Fruit fly (Drosophila melanogaster): Measurements from ENCODE around the gene SmB.

The SmB gene

DNA sequence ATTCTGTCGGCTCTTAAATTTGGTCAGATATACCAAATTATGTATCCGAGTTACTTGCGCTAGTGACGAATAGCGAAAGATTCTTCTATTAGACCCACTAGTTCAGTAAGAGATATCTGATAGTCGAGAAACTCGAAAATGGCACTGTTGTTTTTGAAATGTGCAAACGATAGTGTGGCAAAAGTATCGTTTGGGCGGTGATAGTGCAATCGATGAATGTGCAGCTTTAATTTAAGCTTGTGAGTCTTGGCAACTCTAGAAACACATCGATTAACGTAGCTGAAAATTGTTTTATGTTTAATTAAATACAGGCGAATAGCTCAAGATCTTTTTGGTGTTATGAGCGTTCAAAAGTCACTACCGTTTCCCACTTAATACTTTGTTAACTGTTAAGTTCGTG, 10.9 kb upstream of the SmB start, which contains the start of gene STUB1 (continued):
- TF ChIP-seq lab (GFP tag; optimal IDR thresholded peaks at IDR 0.05) (no peak), CG18764 (GFP tag; optimal IDR thresholded peaks at IDR 0.05) (no peak), kni (GFP tag; optimal IDR thresholded peaks at IDR 0.05) (no peak), CG9727 (GFP tag; optimal IDR thresholded peaks at IDR 0.05) (no peak), pfk (GFP tag; optimal IDR thresholded peaks at IDR 0.05) (peak; percentile 50), CG31441 (GFP tag; IDR thresholded peaks at IDR 0.05) (no peak), ato (GFP tag; IDR thresholded peaks at IDR 0.05; ENCODE audit: partially characterized antibody) (peak; percentile 93), ham (GFP tag; IDR thresholded peaks at IDR 0.05) (no peak), CG4617 (GFP tag; optimal IDR thresholded peaks at IDR 0.05; ENCODE audit: borderline replicate concordance) (peak; percentile 74), fd96Cb (tag; optimal IDR thresholded peaks at IDR 0.05) (no peak), CG5180 (GFP tag; optimal IDR thresholded peaks at IDR 0.05) (no peak), lola (GFP tag; optimal IDR thresholded peaks at IDR 0.05) (no peak), CG8281 (tag; optimal IDR thresholded peaks at IDR 0.05) (no peak), jigr1 (GFP tag; IDR thresholded peaks at IDR 0.05) (no peak), Optix (GFP tag; IDR thresholded peaks at IDR 0.05) (no peak), fd64A (GFP tag; optimal IDR thresholded peaks at IDR 0.05) (no peak), CG1603 (tag; optimal IDR thresholded peaks at IDR 0.05) (peak; percentile 88), pnt (GFP tag; optimal IDR thresholded peaks at IDR 0.05) (no peak), vvl (GFP tag; IDR thresholded peaks at IDR 0.05) (peak; percentile 69), gcm2 (GFP tag; optimal IDR thresholded peaks at IDR 0.05) (no peak), p53 (GFP tag; optimal IDR thresholded peaks at IDR 0.05) (no peak), pan (optimal IDR thresholded peaks at IDR 0.05) (no peak), pan (GFP tag; optimal IDR thresholded peaks at IDR 0.05 in 1 of 2, IDR thresholded peaks at IDR 0.05 in 1 of 2) (no peak), CG17802 (tag; optimal IDR thresholded peaks at IDR 0.05) (no peak), maf-S (GFP tag; optimal IDR thresholded peaks at IDR 0.05) (peak; percentile 11), pzg (GFP tag; optimal IDR thresholded peaks at IDR 0.05) (peak; percentile 90), ac (GFP tag; optimal IDR thresholded peaks at IDR 0.05) (no peak), CG9876 (GFP tag; optimal IDR thresholded peaks at IDR 0.05) (no peak), peb (GFP tag; IDR thresholded peaks at IDR 0.05) (no peak), H15 (GFP tag; IDR thresholded peaks at IDR 0.05) (no peak), odd (GFP tag; optimal IDR thresholded peaks at IDR 0.05) (no peak), CG14710 (tag; optimal IDR thresholded peaks at IDR 0.05) (no peak), shn (GFP tag; optimal IDR thresholded peaks at IDR 0.05) (no peak), zfh2 (GFP tag; optimal IDR thresholded peaks at IDR 0.05) (peak; percentile 57), CG12769 (tag; optimal IDR thresholded peaks at IDR 0.05) (no peak), bowl (GFP tag; IDR thresholded peaks at IDR 0.05) (no peak), vfl (GFP tag; optimal IDR thresholded peaks at IDR 0.05) (peak; percentile 25), aop (GFP tag; IDR thresholded peaks at IDR 0.05) (no peak), ara (GFP tag; IDR thresholded peaks at IDR 0.05) (no peak), HLHmδ (GFP tag; optimal IDR thresholded peaks at IDR 0.05) (no peak), Fer2 (tag; optimal IDR thresholded peaks at IDR 0.05) (no peak), Dek (tag; optimal IDR thresholded peaks at IDR 0.05) (no peak), CG6765 (GFP tag; optimal IDR thresholded peaks at IDR 0.05) (no peak), CG31224 (GFP tag; IDR thresholded peaks at IDR 0.05) (no peak), onecut (GFP tag; IDR thresholded peaks at IDR 0.05) (peak; percentile 51), CG10274 (GFP tag; optimal IDR thresholded peaks at IDR 0.05) (no peak)
